Fruit fly (Drosophila melanogaster) whole organism, embryonic: Measurements from ENCODE around the gene Pcmt.

ENCODE experiments used
- BEAF-32 ChIP-seq: fragments of 200-800 bp; sonication (Bioruptor generic); optimal IDR thresholded peaks from 3 replicates; lab custom pipeline; 2017; ENCODE audit warnings: missing biosample characterization, missing genetic modification characterization, mild to moderate bottlenecking, moderate library complexity, missing genetic modification reagents
- CG1024 ChIP-seq: fragments of 200-800 bp; sonication (Bioruptor generic); IDR thresholded peaks from 2 replicates; pipeline ENCODE4 v1.3.6; 2022; ENCODE audit warnings: missing biosample characterization, missing genetic modification characterization
- CG11723 ChIP-seq: fragments of 200-800 bp; sonication (Bioruptor generic); optimal IDR thresholded peaks from 2 replicates; lab custom pipeline; 2017; ENCODE audit warnings: missing biosample characterization, mild to moderate bottlenecking, missing genetic modification characterization
- CG12071 ChIP-seq: fragments of 200-800 bp; sonication (Bioruptor generic); optimal IDR thresholded peaks from 3 replicates; lab custom pipeline; 2018; ENCODE audit warnings: missing biosample characterization, mild to moderate bottlenecking, missing genetic modification characterization
- CG14860 ChIP-seq: fragments of 200-800 bp; sonication (Bioruptor generic); IDR thresholded peaks from 3 replicates; pipeline ENCODE4 v1.3.6; 2022; ENCODE audit warnings: missing biosample characterization, missing genetic modification characterization; ENCODE audit not compliant: partially characterized antibody
- CG16779 ChIP-seq: fragments of 200-800 bp; sonication (Bioruptor generic); IDR thresholded peaks from 2 replicates; pipeline ENCODE4 v1.3.6; 2022; ENCODE audit warnings: missing biosample characterization, missing genetic modification characterization
- CG17912 ChIP-seq: fragments of 200-800 bp; sonication (Bioruptor generic); optimal IDR thresholded peaks from 2 replicates; lab custom pipeline; 2018; ENCODE audit warnings: missing biosample characterization, mild to moderate bottlenecking, missing genetic modification characterization
- CG2202 ChIP-seq: fragments of 200-800 bp; sonication (Bioruptor generic); optimal IDR thresholded peaks from 2 replicates; lab custom pipeline; 2018; ENCODE audit warnings: missing biosample characterization, mild to moderate bottlenecking, missing genetic modification characterization
- CG32772 ChIP-seq: fragments of 200-800 bp; sonication (Bioruptor generic); IDR thresholded peaks from 2 replicates; pipeline ENCODE4 v1.3.6; 2022; ENCODE audit warnings: missing biosample characterization, missing genetic modification characterization
- CG3281 ChIP-seq: fragments of 200-800 bp; sonication (Bioruptor generic); optimal IDR thresholded peaks from 3 replicates; lab custom pipeline; 2017; ENCODE audit warnings: missing biosample characterization, mild to moderate bottlenecking, missing genetic modification characterization
- CG33557 ChIP-seq: fragments of 200-800 bp; sonication (Bioruptor generic); optimal IDR thresholded peaks from 2 replicates; lab custom pipeline; 2019; ENCODE audit warnings: missing biosample characterization, mild to moderate bottlenecking, missing genetic modification characterization, moderate library complexity
- CG4282 ChIP-seq: fragments of 200-800 bp; sonication (Bioruptor generic); optimal IDR thresholded peaks from 2 replicates; lab custom pipeline; 2016; ENCODE audit warnings: missing biosample characterization, missing genetic modification characterization
- CG6765 ChIP-seq: fragments of 200-800 bp; sonication (Bioruptor generic); optimal IDR thresholded peaks from 3 replicates; lab custom pipeline; 2017; ENCODE audit warnings: missing biosample characterization, mild to moderate bottlenecking, missing genetic modification characterization
- CG9609 ChIP-seq: fragments of 200-800 bp; sonication (Bioruptor generic); optimal IDR thresholded peaks from 3 replicates; lab custom pipeline; 2016; ENCODE audit warnings: missing biosample characterization, missing genetic modification characterization
- CG9727 ChIP-seq: fragments of 200-800 bp; sonication (Bioruptor generic); optimal IDR thresholded peaks from 3 replicates; lab custom pipeline; 2017; ENCODE audit warnings: missing biosample characterization, mild to moderate bottlenecking, missing genetic modification characterization
- CrebB ChIP-seq: fragments of 200-800 bp; sonication (Bioruptor generic); optimal IDR thresholded peaks from 3 replicates; lab custom pipeline; 2018; ENCODE audit warnings: missing biosample characterization, mild to moderate bottlenecking, missing genetic modification characterization
- D19B ChIP-seq: fragments of 200-800 bp; sonication (Bioruptor generic); optimal IDR thresholded peaks from 2 replicates; lab custom pipeline; 2017; ENCODE audit warnings: missing biosample characterization, mild to moderate bottlenecking, missing genetic modification characterization
- Doc3 ChIP-seq: fragments of 200-800 bp; sonication (Bioruptor generic); IDR thresholded peaks from 3 replicates; pipeline ENCODE4 v1.3.6; 2022; ENCODE audit warnings: missing biosample characterization, missing genetic modification characterization; ENCODE audit not compliant: partially characterized antibody
- Fer2 ChIP-seq: fragments of 200-800 bp; sonication (Bioruptor generic); optimal IDR thresholded peaks from 2 replicates; lab custom pipeline; 2018; ENCODE audit warnings: missing biosample characterization, mild to moderate bottlenecking, missing genetic modification characterization, moderate library complexity
- Gug ChIP-seq: fragments of 200-800 bp; sonication (Bioruptor generic); IDR thresholded peaks from 4 replicates; pipeline ENCODE4 v1.3.6; 2022; ENCODE audit warnings: missing biosample characterization, missing genetic modification characterization
- H15 ChIP-seq: fragments of 200-800 bp; sonication (Bioruptor generic); IDR thresholded peaks from 3 replicates; pipeline ENCODE4 v1.3.6; 2022; ENCODE audit warnings: missing biosample characterization, missing genetic modification characterization
- HmgZ ChIP-seq: fragments of 200-800 bp; sonication (Bioruptor generic); optimal IDR thresholded peaks from 2 replicates; lab custom pipeline; 2018; ENCODE audit warnings: missing biosample characterization, mild to moderate bottlenecking, missing genetic modification characterization
- Hmr ChIP-seq: fragments of 200-800 bp; sonication (Bioruptor generic); optimal IDR thresholded peaks from 3 replicates; lab custom pipeline; 2017; ENCODE audit warnings: mild to moderate bottlenecking, missing biosample characterization, missing genetic modification reagents, missing genetic modification characterization
- Mad ChIP-seq: fragments of 200-800 bp; sonication (Bioruptor generic); optimal IDR thresholded peaks from 2 replicates; lab custom pipeline; 2016; ENCODE audit warnings: missing biosample characterization, missing genetic modification characterization
- Mes4 ChIP-seq: fragments of 200-800 bp; sonication (Bioruptor generic); optimal IDR thresholded peaks from 2 replicates; lab custom pipeline; 2016; ENCODE audit warnings: missing biosample characterization, missing genetic modification characterization
- Neu2 ChIP-seq: fragments of 200-800 bp; sonication (Bioruptor generic); optimal IDR thresholded peaks from 3 replicates; lab custom pipeline; 2016; ENCODE audit warnings: missing biosample characterization, missing genetic modification characterization, borderline replicate concordance
- Poxn ChIP-seq: fragments of 200-800 bp; sonication (Bioruptor generic); IDR thresholded peaks from 2 replicates; pipeline ENCODE4 v1.3.6; 2022; ENCODE audit warnings: missing biosample characterization, missing genetic modification characterization
- Sin3A ChIP-seq: fragments of >200 bp; optimal IDR thresholded peaks from 2 replicates; lab custom pipeline; 2018
- Xbp1 ChIP-seq: fragments of 200-800 bp; sonication (Bioruptor generic); optimal IDR thresholded peaks from 3 replicates; lab custom pipeline; 2016; ENCODE audit warnings: missing biosample characterization, mild to moderate bottlenecking, missing genetic modification characterization
- ab ChIP-seq: fragments of 200-800 bp; sonication (Bioruptor generic); optimal IDR thresholded peaks from 2 replicates; lab custom pipeline; 2016; ENCODE audit warnings: missing biosample characterization, missing genetic modification characterization
- ac ChIP-seq: fragments of 200-800 bp; sonication (Bioruptor generic); optimal IDR thresholded peaks from 3 replicates; lab custom pipeline; 2017; ENCODE audit warnings: missing biosample characterization, mild to moderate bottlenecking, missing genetic modification characterization
- bsh ChIP-seq, 2 experiments: fragments of 200-800 bp; sonication (Bioruptor generic); optimal IDR thresholded peaks; 2 replicates each; lab custom pipeline; 2017 to 2018; ENCODE audit warnings: mild to moderate bottlenecking in 2 of 2, missing biosample characterization in 2 of 2, missing genetic modification characterization in 2 of 2, moderate library complexity in 1 of 2
- cwo ChIP-seq: fragments of 200-800 bp; sonication (Bioruptor generic); optimal IDR thresholded peaks from 3 replicates; lab custom pipeline; 2017; ENCODE audit warnings: missing biosample characterization, missing genetic modification characterization, mild to moderate bottlenecking, moderate library complexity, missing genetic modification reagents
- ems ChIP-seq: fragments of 200-800 bp; sonication (Bioruptor generic); optimal IDR thresholded peaks from 3 replicates; lab custom pipeline; 2016; ENCODE audit warnings: missing biosample characterization, missing genetic modification characterization
- en ChIP-seq: fragments of 200-800 bp; sonication (Bioruptor generic); optimal IDR thresholded peaks from 2 replicates; lab custom pipeline; 2016; ENCODE audit warnings: missing biosample characterization, missing genetic modification characterization
- ftz-f1 ChIP-seq: fragments of 200-800 bp; sonication (Bioruptor generic); optimal IDR thresholded peaks from 2 replicates; lab custom pipeline; 2016; ENCODE audit warnings: missing biosample characterization, missing genetic modification characterization
- hth ChIP-seq: fragments of >200 bp; optimal IDR thresholded peaks from 2 replicates; lab custom pipeline; 2017; ENCODE audit warnings: inconsistent platforms
- jing ChIP-seq: fragments of 200-800 bp; sonication (Bioruptor generic); optimal IDR thresholded peaks from 2 replicates; lab custom pipeline; 2018; ENCODE audit warnings: missing biosample characterization, mild to moderate bottlenecking, missing genetic modification characterization
- lab ChIP-seq: fragments of 200-800 bp; sonication (Bioruptor generic); optimal IDR thresholded peaks from 3 replicates; lab custom pipeline; 2017; ENCODE audit warnings: missing biosample characterization, missing genetic modification characterization, mild to moderate bottlenecking, moderate library complexity, missing genetic modification reagents
- odd ChIP-seq: fragments of 200-800 bp; sonication (Bioruptor generic); optimal IDR thresholded peaks from 2 replicates; lab custom pipeline; 2017; ENCODE audit warnings: missing biosample characterization, mild to moderate bottlenecking, missing genetic modification characterization
- otp ChIP-seq: fragments of 200-800 bp; sonication (Bioruptor generic); IDR thresholded peaks from 3 replicates; pipeline ENCODE4, ENCODE4 v1.3.6; 2022; ENCODE audit warnings: missing biosample characterization, missing genetic modification characterization
- pan ChIP-seq, 4 experiments: fragments of >200 bp in 3 of 4; fragments of 200-800 bp in 1 of 4; sonication (Bioruptor generic) in 1 of 4; optimal IDR thresholded peaks in 3 of 4; IDR thresholded peaks in 1 of 4; 2 replicates each; pipeline versions ENCODE4 v1.3.6 to Lab custom; 2017 to 2022; ENCODE audit warnings: missing biosample characterization in 2 of 4, missing genetic modification characterization in 2 of 4, mixed read lengths in 1 of 4
- peb ChIP-seq: fragments of 200-800 bp; sonication (Bioruptor generic); IDR thresholded peaks from 2 replicates; pipeline ENCODE4 v1.3.6; 2022; ENCODE audit warnings: missing biosample characterization, missing genetic modification characterization
- repo ChIP-seq: fragments of 200-800 bp; sonication (Bioruptor generic); optimal IDR thresholded peaks from 2 replicates; lab custom pipeline; 2016; ENCODE audit warnings: missing biosample characterization, missing genetic modification characterization
- sc ChIP-seq, 3 experiments: fragments of >200 bp in 2 of 3; fragments of 200-800 bp in 1 of 3; sonication (Bioruptor generic) in 1 of 3; optimal IDR thresholded peaks; 2 replicates in 2 of 3; 3 replicates in 1 of 3; lab custom pipeline; 2017; ENCODE audit warnings: mild to moderate bottlenecking in 1 of 3, missing biosample characterization in 1 of 3, missing genetic modification characterization in 1 of 3, missing genetic modification reagents in 1 of 3
- sens ChIP-seq: fragments of 200-800 bp; sonication (Bioruptor generic); peaks from one replicate; lab custom pipeline; 2016; ENCODE audit warnings: missing biosample characterization, missing genetic modification characterization
- unc-4 ChIP-seq: fragments of 200-800 bp; sonication (Bioruptor generic); IDR thresholded peaks from 2 replicates; pipeline ENCODE4 v1.3.6; 2022; ENCODE audit warnings: missing biosample characterization, missing genetic modification characterization; ENCODE audit not compliant: partially characterized antibody
- zfh2 ChIP-seq: fragments of 200-800 bp; sonication (Bioruptor generic); optimal IDR thresholded peaks from 2 replicates; lab custom pipeline; 2016; ENCODE audit warnings: missing biosample characterization, missing genetic modification characterization

Pcmt gene

DNA sequence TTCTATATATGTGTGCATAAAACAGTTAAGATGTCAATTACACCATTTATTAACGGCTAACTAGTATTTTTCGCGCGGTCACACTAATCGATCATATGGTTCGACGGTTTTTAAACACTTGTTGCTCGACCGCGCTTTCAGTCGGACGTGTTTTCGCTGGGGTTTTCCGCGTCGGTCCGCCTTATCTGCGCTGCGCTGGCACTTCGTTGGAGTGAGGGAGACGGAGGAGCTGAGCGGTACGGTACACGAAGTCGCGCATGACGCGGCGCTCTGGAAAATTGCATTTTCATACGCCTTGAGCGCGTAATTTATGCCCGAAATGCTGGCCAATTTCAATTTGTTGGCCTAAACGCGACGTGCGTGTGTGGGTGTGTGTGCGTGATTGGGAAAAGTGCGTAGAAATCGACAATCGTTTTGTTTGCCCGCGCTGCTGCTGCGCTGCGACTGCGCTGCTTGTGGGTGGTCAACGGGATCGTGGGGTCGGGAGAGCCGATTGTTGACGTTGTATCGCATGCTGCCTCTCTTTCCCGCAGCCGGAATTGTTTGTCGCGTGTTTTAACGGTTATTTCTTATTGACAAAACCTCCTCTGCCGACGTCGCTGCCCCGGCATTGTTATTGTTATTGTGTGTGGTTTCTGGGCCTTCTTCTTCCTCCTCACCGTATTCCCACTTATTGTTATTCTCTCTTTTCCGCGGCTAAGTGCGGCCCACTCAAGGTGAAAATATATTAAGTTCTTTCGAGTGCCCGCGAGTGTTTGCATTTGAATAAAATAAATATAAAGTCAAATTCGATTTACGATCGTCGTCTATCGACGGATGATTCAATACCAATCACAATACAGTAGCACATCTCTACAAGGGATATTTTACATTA lies 36.9 kb downstream of the Pcmt start, which contains the start of gene Itpr (continued):
- TF ChIP-seq sc (optimal IDR thresholded peaks at IDR 0.05; lab: Kevin White, UChicago) (no peak), sc (GFP tag; optimal IDR thresholded peaks at IDR 0.05; lab: Kevin White, UChicago) (no peak), Gug (GFP tag; lab: Robert Waterston, UW) (no peak), Xbp1 (GFP tag; lab: Kevin White, UChicago) (no peak), ems (GFP tag; lab: Kevin White, UChicago) (no peak), CG9609 (no peak), Fer2 (tag; lab: Kevin White, UChicago) (no peak), CG9727 (GFP tag; lab: Kevin White, UChicago) (peak; percentile 16), BEAF-32 (peak; percentile 30), CG11723 (GFP tag; lab: Kevin White, UChicago) (no peak), Sin3A (lab: Kevin White, UChicago) (peak; percentile 44), Hmr (GFP tag; lab: Kevin White, UChicago) (no peak), CG16779 (GFP tag; lab: Robert Waterston, UW) (no peak), D19B (GFP tag; lab: Kevin White, UChicago) (no peak), CrebB (tag; lab: Kevin White, UChicago) (no peak), Neu2 (GFP tag; lab: Kevin White, UChicago) (no peak), CG33557 (GFP tag; lab: Kevin White, UChicago) (no peak), jing (no peak), H15 (no peak), lab (GFP tag; lab: Kevin White, UChicago) (peak; percentile 22), CG3281 (GFP tag; lab: Kevin White, UChicago) (no peak), Mes4 (GFP tag; lab: Kevin White, UChicago) (no peak), sens (GFP tag; lab: Kevin White, UChicago) (peak; percentile 82), CG14860 (GFP tag; lab: Robert Waterston, UW) (no peak), pan (optimal IDR thresholded peaks at IDR 0.05; lab: Kevin White, UChicago) (no peak), pan (GFP tag; optimal IDR thresholded peaks at IDR 0.05 in 1 of 2, IDR thresholded peaks at IDR 0.05 in 1 of 2) (peak in 1 of 2 experiments; percentile 6), peb (GFP tag; lab: Robert Waterston, UW) (no peak), HmgZ (peak; percentile 28), CG6765 (no peak), Poxn (no peak), Doc3 (GFP tag; lab: Robert Waterston, UW) (no peak), ac (GFP tag; lab: Kevin White, UChicago) (peak; percentile 5), bsh (GFP tag; optimal IDR thresholded peaks at IDR 0.05; lab: Kevin White, UChicago) (no peak), repo (GFP tag; lab: Kevin White, UChicago) (no peak), CG32772 (GFP tag; lab: Robert Waterston, UW) (no peak), CG1024 (GFP tag; lab: Robert Waterston, UW) (no peak), hth (lab: Kevin White, UChicago) (no peak), otp (GFP tag; lab: Robert Waterston, UW) (peak; percentile 58; the same call in 2 of the 3 replicates), CG4282 (GFP tag; lab: Kevin White, UChicago) (no peak), CG12071 (GFP tag; lab: Kevin White, UChicago) (no peak), unc-4 (GFP tag; lab: Robert Waterston, UW) (peak; percentile 38; the same call in 1 of the 2 replicates), cwo (peak; percentile 73), Mad (GFP tag; lab: Kevin White, UChicago) (no peak), en (GFP tag; lab: Kevin White, UChicago) (peak; percentile 11), CG17912 (GFP tag; lab: Kevin White, UChicago) (no peak), ab (GFP tag; lab: Kevin White, UChicago) (no peak), odd (GFP tag; lab: Kevin White, UChicago) (peak; percentile 9), zfh2 (no peak), ftz-f1 (GFP tag; lab: Kevin White, UChicago) (peak; percentile 31), CG2202 (tag; lab: Kevin White, UChicago) (no peak)
